Fruit fly (Drosophila melanogaster): ENCODE results near the gene BomT3.

The BomT3 gene

DNA sequence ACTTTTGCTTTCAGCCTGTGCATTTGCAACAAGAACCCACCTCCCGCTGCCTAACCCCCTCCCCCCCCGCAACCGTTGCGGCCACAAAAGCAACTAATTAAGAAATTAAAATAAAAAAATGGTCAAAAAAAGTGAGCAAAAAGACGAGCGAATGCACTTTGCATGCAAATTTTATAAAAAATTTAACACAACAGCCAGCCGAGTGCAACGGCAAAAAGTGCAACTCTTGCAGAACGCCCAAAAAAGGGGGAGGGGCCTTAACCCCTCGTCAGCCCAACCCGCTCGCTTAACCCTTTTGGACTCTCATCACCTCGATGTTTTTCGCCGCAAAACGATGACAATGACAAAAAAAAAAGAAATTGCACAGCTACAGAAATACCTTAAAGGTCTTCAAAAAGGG lies 10.7 kb upstream of the BomT3 start:
- no peak for TF ChIP-seq Hr38 (GFP tag; optimal IDR thresholded peaks at IDR 0.05)
- TF ChIP-seq fkh (GFP tag; optimal IDR thresholded peaks at IDR 0.05): no peak
- TF ChIP-seq spab (GFP tag; optimal IDR thresholded peaks at IDR 0.05): no peak
- no peak for TF ChIP-seq CG1621 (tag; optimal IDR thresholded peaks at IDR 0.05)
- no peak for TF ChIP-seq Ets96B (tag; optimal IDR thresholded peaks at IDR 0.05)
- TF ChIP-seq Sox15 (GFP tag; optimal IDR thresholded peaks at IDR 0.05): no peak
- no peak for TF ChIP-seq achi (GFP tag; optimal IDR thresholded peaks at IDR 0.05)
- TF ChIP-seq salr (GFP tag; optimal IDR thresholded peaks at IDR 0.05): no peak
- no peak for TF ChIP-seq CG16779 (tag; optimal IDR thresholded peaks at IDR 0.05)
- TF ChIP-seq pdm3 (GFP tag; optimal IDR thresholded peaks at IDR 0.05): no peak
- no peak for TF ChIP-seq CG4318 (GFP tag; optimal IDR thresholded peaks at IDR 0.05)
- TF ChIP-seq CG3919 (GFP tag; optimal IDR thresholded peaks at IDR 0.05): no peak
- no peak for TF ChIP-seq CG8632 (GFP tag; optimal IDR thresholded peaks at IDR 0.05)
- TF ChIP-seq svp (GFP tag): no peak
- TF ChIP-seq fd85E (GFP tag; optimal IDR thresholded peaks at IDR 0.05): no peak
- no peak for TF ChIP-seq Eip93F (GFP tag; optimal IDR thresholded peaks at IDR 0.05)

DNA sequence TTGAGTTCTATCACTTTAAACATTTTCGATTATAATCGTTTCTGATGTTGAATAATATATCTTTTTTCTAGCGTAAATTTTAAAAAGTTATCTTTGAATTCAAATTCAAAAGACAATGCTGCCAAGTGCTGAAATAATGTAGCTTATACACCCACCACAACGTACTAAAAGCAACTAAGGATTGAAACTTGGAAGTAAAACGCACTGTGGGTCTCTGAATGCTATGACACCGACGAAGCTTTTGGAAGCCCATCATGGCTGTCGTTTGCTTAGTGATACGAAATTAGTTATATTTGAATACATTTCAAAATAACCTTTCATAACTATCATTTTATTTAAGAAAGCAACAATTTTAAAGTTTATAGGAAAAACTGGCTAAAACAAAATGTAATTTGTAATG lies 7.8 kb upstream of the BomT3 start:
- no peak for TF ChIP-seq Eip78C (GFP tag)
- no peak for TF ChIP-seq Smox (GFP tag; optimal IDR thresholded peaks at IDR 0.05)
- no peak for TF ChIP-seq svp (GFP tag)
- no peak for TF ChIP-seq CG31627 (GFP tag; optimal IDR thresholded peaks at IDR 0.05)
- peak; percentile 99 for TF ChIP-seq CG6808 (GFP tag; optimal IDR thresholded peaks at IDR 0.05)
- no peak for TF ChIP-seq Hr38 (GFP tag; optimal IDR thresholded peaks at IDR 0.05)

DNA sequence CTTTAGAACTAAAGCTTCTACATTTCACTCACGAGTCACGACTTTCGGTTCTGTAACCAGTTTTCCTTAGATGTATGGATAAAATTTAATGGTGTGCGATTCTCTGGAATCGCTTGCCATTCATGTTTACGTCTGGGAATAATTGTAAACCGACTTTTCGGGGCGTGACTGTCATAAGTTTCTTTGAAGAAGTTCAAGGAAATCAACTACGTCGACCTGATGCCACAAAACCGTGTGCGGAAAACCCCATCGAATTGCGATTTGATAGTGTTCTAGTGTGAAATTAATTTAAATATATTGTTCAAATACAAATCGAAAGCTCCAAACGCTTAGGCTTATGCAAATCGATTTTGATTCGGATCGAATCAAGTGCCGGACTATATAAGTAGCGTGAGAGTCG lies 578 bp upstream of the BomT3 start, which contains the start of gene BomBc3:
Gene BomBc3 (plus strand): TSS at position 301 of the 400 bp plus-strand sequence.
- TF ChIP-seq Smox (GFP tag; optimal IDR thresholded peaks at IDR 0.05): no peak
- TF ChIP-seq CG7368 (GFP tag; optimal IDR thresholded peaks at IDR 0.05): no peak
- no peak for TF ChIP-seq ss (GFP tag; optimal IDR thresholded peaks at IDR 0.05)
- TF ChIP-seq CG6276 (GFP tag; optimal IDR thresholded peaks at IDR 0.05): no peak
- no peak for TF ChIP-seq CG11294 (GFP tag; IDR thresholded peaks at IDR 0.05)
- TF ChIP-seq pdm3 (GFP tag; optimal IDR thresholded peaks at IDR 0.05): no peak
- TF ChIP-seq Hr38 (GFP tag; optimal IDR thresholded peaks at IDR 0.05): no peak
- TF ChIP-seq CG31627 (GFP tag; optimal IDR thresholded peaks at IDR 0.05): no peak
- TF ChIP-seq dac (GFP tag; optimal IDR thresholded peaks at IDR 0.05): no peak
- no peak for TF ChIP-seq achi (GFP tag; optimal IDR thresholded peaks at IDR 0.05)
- no peak for TF ChIP-seq CG8632 (GFP tag; optimal IDR thresholded peaks at IDR 0.05)
- TF ChIP-seq Lpt (GFP tag; optimal IDR thresholded peaks at IDR 0.05): no peak
- TF ChIP-seq CG8119 (GFP tag; IDR thresholded peaks at IDR 0.05): no peak
- TF ChIP-seq eg (GFP tag; IDR thresholded peaks at IDR 0.05): no peak

DNA sequence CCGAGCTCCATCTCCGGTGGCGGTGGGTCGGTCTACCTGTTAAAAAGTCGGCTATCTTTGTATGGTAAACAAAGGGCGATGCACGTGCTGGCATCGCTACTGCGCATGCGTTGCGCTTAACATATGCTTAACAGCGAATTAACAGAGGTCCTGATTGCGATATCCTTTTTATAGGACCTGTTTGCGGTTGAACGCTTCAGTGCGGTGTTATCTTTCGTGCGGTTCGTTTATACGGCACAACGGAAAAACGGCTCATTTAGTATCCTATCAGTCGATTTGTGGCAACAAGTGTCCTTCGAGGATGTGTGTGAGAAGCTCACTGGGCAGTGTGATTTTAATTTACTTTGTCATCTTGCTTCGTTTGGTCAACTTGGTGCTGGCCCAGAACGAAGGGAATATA lies 6.0 kb downstream of the BomT3 start, which contains the start of gene CG13408:
Gene CG13408 (plus strand): TSS at position 222 of the 400 bp plus-strand sequence.
- TF ChIP-seq Lpt (GFP tag; optimal IDR thresholded peaks at IDR 0.05) (no peak), CG16779 (tag; optimal IDR thresholded peaks at IDR 0.05) (no peak), net (GFP tag; optimal IDR thresholded peaks at IDR 0.05) (no peak), CG34406 (GFP tag; optimal IDR thresholded peaks at IDR 0.05) (no peak)

DNA sequence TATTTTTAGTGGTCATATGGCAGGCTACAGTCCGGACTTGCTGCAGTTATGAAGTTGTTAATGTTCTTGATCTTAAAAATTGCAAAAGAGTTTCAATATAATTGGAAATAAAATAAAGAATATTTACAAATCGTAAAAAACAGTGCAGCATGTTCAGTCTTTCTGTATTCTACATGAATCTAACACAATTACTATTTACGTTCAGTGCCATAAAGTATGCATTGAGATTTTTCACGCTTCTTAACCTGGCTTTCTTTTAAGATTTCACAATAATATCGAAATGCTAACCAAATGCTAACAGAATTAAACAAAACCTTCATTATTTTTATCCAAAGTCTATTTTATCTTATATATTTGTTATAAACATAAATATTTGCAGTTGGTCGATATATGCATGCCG lies 13.6 kb downstream of the BomT3 start:
- TF ChIP-seq CG4318 (GFP tag; optimal IDR thresholded peaks at IDR 0.05) (no peak), Lpt (GFP tag; optimal IDR thresholded peaks at IDR 0.05) (no peak), Eip78C (GFP tag) (peak; percentile 36)

DNA sequence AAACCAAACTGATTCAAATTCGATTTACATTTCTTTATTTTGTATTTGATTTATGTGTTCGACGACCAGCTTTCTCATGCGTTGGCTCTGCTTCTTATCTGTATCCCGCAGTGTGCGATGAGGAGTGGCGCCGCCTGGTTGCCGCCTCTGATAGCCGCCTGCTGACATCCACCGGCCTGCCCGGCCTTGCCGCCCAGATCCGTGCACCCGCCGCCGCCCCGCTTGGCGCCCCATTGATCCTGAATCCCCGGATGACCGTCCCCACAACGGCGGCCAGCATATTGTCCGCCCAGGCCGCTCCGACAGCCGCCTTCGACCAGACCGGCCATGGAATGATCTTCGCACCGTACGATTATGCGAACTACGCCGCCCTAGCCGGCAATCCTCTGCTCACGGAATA lies 14.6 kb downstream of the BomT3 start:
- no peak for TF ChIP-seq Lpt (GFP tag; optimal IDR thresholded peaks at IDR 0.05)
- TF ChIP-seq eg (GFP tag; IDR thresholded peaks at IDR 0.05): no peak
- TF ChIP-seq topi (GFP tag; optimal IDR thresholded peaks at IDR 0.05): no peak
